Worm (Caenorhabditis elegans): ENCODE data around the gene Y70C5B.2.
A peak's percentile ranks its signal among the peaks of the same experiment; 100 is the strongest.

Gene Y70C5B.2

DNA sequence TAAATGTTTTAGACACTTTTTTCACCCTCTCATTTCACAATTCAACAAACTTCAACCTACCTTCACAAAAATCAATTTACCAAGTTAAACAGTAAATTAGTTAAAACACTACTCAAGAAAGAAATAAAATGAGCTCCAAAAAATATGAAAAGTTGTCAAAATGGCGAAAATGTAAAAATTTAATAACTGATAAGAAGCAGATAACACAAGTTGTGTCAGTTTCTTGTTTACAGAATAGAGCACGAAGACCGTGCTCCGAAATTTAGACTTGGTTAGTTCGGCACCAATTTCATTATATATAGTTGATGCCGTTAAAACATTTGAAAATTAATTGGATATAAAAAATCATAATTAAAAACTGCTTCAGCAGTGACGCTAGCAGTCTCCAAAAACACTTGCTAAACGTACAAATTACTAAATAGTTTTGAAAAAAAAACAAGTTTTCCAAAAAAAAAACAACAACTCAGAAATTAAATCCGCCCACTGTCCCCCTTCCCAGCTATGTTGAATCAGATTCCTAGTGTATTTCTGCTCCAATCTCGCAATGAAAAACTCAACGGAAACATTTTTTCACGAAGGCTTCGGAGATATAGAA, 49.8 kb downstream of the Y70C5B.2 start, which contains the start of gene srw-54 (continued):
- TF ChIP-seq nhr-6 (tag; optimal IDR thresholded peaks at IDR 0.05) (no peak), spr-3 (GFP tag; optimal IDR thresholded peaks at IDR 0.05) (no peak), egl-43 (GFP tag; IDR thresholded peaks at IDR 0.05) (no peak), lin-15B (tag; optimal IDR thresholded peaks at IDR 0.05) (no peak), fkh-10 (GFP tag; optimal IDR thresholded peaks at IDR 0.05) (no peak), dve-1 (tag; optimal IDR thresholded peaks at IDR 0.05; ENCODE audit: insufficient read depth) (peak; percentile 23), ceh-20 (GFP tag; IDR thresholded peaks at IDR 0.05) (no peak), tra-1 (GFP tag; IDR thresholded peaks at IDR 0.05) (no peak), spr-1 (tag; optimal IDR thresholded peaks at IDR 0.05) (no peak), Y105C5A.15 (GFP tag; IDR thresholded peaks at IDR 0.05) (no peak), nhr-42 (GFP tag; IDR thresholded peaks at IDR 0.05) (no peak), nhr-28 (tag; optimal IDR thresholded peaks at IDR 0.05) (peak; percentile 59), lir-3 (tag; optimal IDR thresholded peaks at IDR 0.05) (no peak), unc-39 (tag; optimal IDR thresholded peaks at IDR 0.05) (no peak), daf-16 (GFP tag; optimal IDR thresholded peaks at IDR 0.05) (no peak), daf-16 (tag; optimal IDR thresholded peaks at IDR 0.05) (peak; percentile 92), zag-1 (tag; optimal IDR thresholded peaks at IDR 0.05) (no peak), daf-8 (GFP tag; IDR thresholded peaks at IDR 0.05) (no peak), lin-39 (tag; optimal IDR thresholded peaks at IDR 0.05) (no peak)

- TF ChIP-seq snpc-1.2 (GFP tag; IDR thresholded peaks at IDR 0.05) (no peak), R02D3.7 (tag; optimal IDR thresholded peaks at IDR 0.05) (no peak), zfp-2 (tag; optimal IDR thresholded peaks at IDR 0.05) (no peak), ceh-44 (GFP tag; IDR thresholded peaks at IDR 0.05) (no peak), Y48G9A.11 (GFP tag; IDR thresholded peaks at IDR 0.05) (no peak), hif-1 (tag; optimal IDR thresholded peaks at IDR 0.05) (no peak), lin-1 (GFP tag; IDR thresholded peaks at IDR 0.05) (no peak), ZK546.5 (tag; optimal IDR thresholded peaks at IDR 0.05) (no peak), F44E2.7 (GFP tag; IDR thresholded peaks at IDR 0.05) (no peak), T26A8.4 (GFP tag; IDR thresholded peaks at IDR 0.05) (no peak), nhr-77 (tag; optimal IDR thresholded peaks at IDR 0.05) (peak; percentile 54), arid-1 (GFP tag; conservative IDR thresholded peaks at IDR 0.05) (no peak), saeg-2 (GFP tag; IDR thresholded peaks at IDR 0.05) (no peak), spr-3 (GFP tag; optimal IDR thresholded peaks at IDR 0.05) (no peak), daf-12 (tag; optimal IDR thresholded peaks at IDR 0.05) (no peak), ama-1 (optimal IDR thresholded peaks at IDR 0.05) (no peak), daf-19 (GFP tag; conservative IDR thresholded peaks at IDR 0.05) (no peak), unc-39 (tag; optimal IDR thresholded peaks at IDR 0.05) (no peak), lin-39 (tag; optimal IDR thresholded peaks at IDR 0.05) (no peak), nhr-6 (tag; optimal IDR thresholded peaks at IDR 0.05) (no peak), duxl-1 (tag; optimal IDR thresholded peaks at IDR 0.05; ENCODE audit: poor library complexity) (no peak), skn-1 (tag; optimal IDR thresholded peaks at IDR 0.05) (no peak), php-3 (GFP tag; IDR thresholded peaks at IDR 0.05) (0 out of 2 replicates have a peak, but pooled peaks have one; percentile 9), lin-29 (GFP tag; IDR thresholded peaks at IDR 0.05) (no peak), F49E8.2 (tag; optimal IDR thresholded peaks at IDR 0.05; ENCODE audit: borderline replicate concordance) (no peak), mes-2 (tag; optimal IDR thresholded peaks at IDR 0.05; ENCODE audit: poor library complexity, severe bottlenecking) (no peak), Y5F2A.4 (GFP tag; optimal IDR thresholded peaks at IDR 0.05) (no peak), daf-16 (GFP tag; optimal IDR thresholded peaks at IDR 0.05) (no peak), daf-16 (tag; optimal IDR thresholded peaks at IDR 0.05) (peak; percentile 93), ZK337.2 (GFP tag; IDR thresholded peaks at IDR 0.05) (no peak), mxl-2 (GFP tag; conservative IDR thresholded peaks at IDR 0.05) (no peak), attf-4 (tag; optimal IDR thresholded peaks at IDR 0.05) (no peak), unc-62 (GFP tag; optimal IDR thresholded peaks at IDR 0.05 in 1 of 2) (no peak), unc-62 (tag; optimal IDR thresholded peaks at IDR 0.05) (no peak), Y105C5A.15 (GFP tag; IDR thresholded peaks at IDR 0.05) (no peak), sdz-12 (GFP tag; optimal IDR thresholded peaks at IDR 0.05) (no peak), hmg-1.1 (GFP tag; IDR thresholded peaks at IDR 0.05) (no peak), nhr-28 (tag; optimal IDR thresholded peaks at IDR 0.05) (peak; percentile 82), aha-1 (tag) (no peak), dve-1 (tag; optimal IDR thresholded peaks at IDR 0.05; ENCODE audit: insufficient read depth) (peak; percentile 28)
Observed at ce11 chrV:16610094-16610493, 50.6 kb downstream of the Y70C5B.2 start.
